Worm (Caenorhabditis elegans) whole organism, mixed stage, embryonic: ENCODE data around the gene C03B1.17.

Experiments used
- M03D4.4 ChIP-seq: sonication (generic microtip); optimal IDR thresholded peaks from 2 replicates; lab custom pipeline; 2017; ENCODE audit warnings: mild to moderate bottlenecking, missing genetic modification characterization, missing compliant biosample characterization
- ceh-83 ChIP-seq: fragments of 200-800 bp; sonication (Bioruptor generic); optimal IDR thresholded peaks from 2 replicates; lab custom pipeline; 2018; ENCODE audit warnings: mild to moderate bottlenecking, missing genetic modification characterization, missing compliant biosample characterization
- ces-1 ChIP-seq: fragments of 150-350 bp; optimal IDR thresholded peaks from 2 replicates; lab custom pipeline; 2014; ENCODE audit warnings: missing biosample characterization, missing genetic modification reagents, missing genetic modification characterization
- lin-13 ChIP-seq: fragments of 150-350 bp; optimal IDR thresholded peaks from 2 replicates; lab custom pipeline; 2014; ENCODE audit warnings: missing biosample characterization, missing genetic modification characterization
- lin-32 ChIP-seq: fragments of 200-800 bp; sonication (Bioruptor generic); optimal IDR thresholded peaks from 2 replicates; lab custom pipeline; 2018; ENCODE audit warnings: mild to moderate bottlenecking, missing genetic modification characterization, missing compliant biosample characterization
- nhr-2 ChIP-seq: fragments of 150-350 bp; optimal IDR thresholded peaks from 2 replicates; lab custom pipeline; 2014; ENCODE audit warnings: missing biosample characterization, missing genetic modification characterization
- nhr-28 ChIP-seq: fragments of 150-350 bp; optimal IDR thresholded peaks from 2 replicates; lab custom pipeline; 2014; ENCODE audit warnings: missing biosample characterization, missing genetic modification characterization
- unc-62 ChIP-seq: fragments of 150-350 bp; optimal IDR thresholded peaks from 2 replicates; lab custom pipeline; 2014; ENCODE audit warnings: missing biosample characterization, missing genetic modification reagents, missing genetic modification characterization

ce11 chrX:6337951-6338350 lies 35.5 kb upstream of the C03B1.17 start, which contains the start of gene C03B1.13:
- TF ChIP-seq M03D4.4 (tag; lab: Kevin White, UChicago) (no peak), ces-1 (GFP tag; lab: Kevin White, UChicago) (no peak), nhr-2 (tag; lab: Kevin White, UChicago) (no peak), ceh-83 (GFP tag; lab: Kevin White, UChicago) (no peak), lin-13 (tag; lab: Kevin White, UChicago) (no peak), nhr-28 (no peak), lin-32 (GFP tag; lab: Kevin White, UChicago) (no peak), unc-62 (GFP tag; lab: Kevin White, UChicago) (no peak)
